Fruit fly (Drosophila melanogaster): ENCODE data around the gene HLH3B.
A peak's percentile ranks its signal among the peaks of the same experiment; 100 is the strongest.

HLH3B gene

DNA sequence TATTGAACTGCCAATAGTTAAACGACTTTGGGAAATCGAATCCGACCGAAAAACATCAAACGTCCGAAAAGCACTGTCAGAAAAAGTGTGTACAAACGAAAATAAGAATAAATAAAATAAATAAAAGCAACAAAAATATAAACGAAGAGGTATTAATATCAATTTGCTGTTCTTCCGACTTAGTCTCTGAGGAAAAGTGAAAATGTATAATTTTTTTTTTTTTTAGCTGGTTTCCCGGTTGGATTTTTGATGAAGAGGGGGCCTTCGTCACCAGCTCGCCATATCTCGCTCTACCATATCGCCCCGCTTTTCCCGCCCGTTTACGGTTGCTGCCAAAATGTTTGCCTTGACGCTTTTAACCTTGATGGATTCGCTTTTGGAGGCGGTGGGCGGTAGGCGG is 42.9 kb downstream of the HLH3B start (continued):
- TF ChIP-seq hth (optimal IDR thresholded peaks at IDR 0.05) (no peak), trem (tag; optimal IDR thresholded peaks at IDR 0.05) (no peak), Gug (GFP tag; IDR thresholded peaks at IDR 0.05) (no peak; the same call in 3 of the 4 replicates), gem (tag; optimal IDR thresholded peaks at IDR 0.05) (peak; percentile 43), lola (GFP tag; optimal IDR thresholded peaks at IDR 0.05) (no peak), grau (tag; optimal IDR thresholded peaks at IDR 0.05) (peak; percentile 1), Jarid2 (GFP tag; optimal IDR thresholded peaks at IDR 0.05) (no peak), CG14014 (GFP tag; IDR thresholded peaks at IDR 0.05) (0 out of 2 replicates have a peak, but pooled peaks have one; percentile 14), slbo (GFP tag; IDR thresholded peaks at IDR 0.05) (peak; percentile 58; the same call in 1 of the 2 replicates), CG32767 (GFP tag; IDR thresholded peaks at IDR 0.05) (no peak), schlank (tag; optimal IDR thresholded peaks at IDR 0.05) (no peak), Elba2 (GFP tag; optimal IDR thresholded peaks at IDR 0.05) (no peak), h (optimal IDR thresholded peaks at IDR 0.05) (no peak), Ets65A (GFP tag) (no peak), Hr78 (GFP tag; optimal IDR thresholded peaks at IDR 0.05) (no peak), NfI (GFP tag; optimal IDR thresholded peaks at IDR 0.05) (no peak), insv (GFP tag; optimal IDR thresholded peaks at IDR 0.05) (no peak), CG15601 (tag; optimal IDR thresholded peaks at IDR 0.05) (no peak), CG14965 (GFP tag; optimal IDR thresholded peaks at IDR 0.05; ENCODE audit: borderline replicate concordance) (no peak), gro (GFP tag; optimal IDR thresholded peaks at IDR 0.05) (no peak), Nf-YC (tag; optimal IDR thresholded peaks at IDR 0.05) (no peak), Nf-YB (GFP tag; optimal IDR thresholded peaks at IDR 0.05) (no peak), CG8281 (tag; optimal IDR thresholded peaks at IDR 0.05) (no peak), CG10959 (GFP tag; IDR thresholded peaks at IDR 0.05) (no peak), CG18619 (GFP tag; optimal IDR thresholded peaks at IDR 0.05) (no peak), HHEX (GFP tag; optimal IDR thresholded peaks at IDR 0.05) (no peak), pan (optimal IDR thresholded peaks at IDR 0.05) (no peak), pan (GFP tag; optimal IDR thresholded peaks at IDR 0.05 in 1 of 2, IDR thresholded peaks at IDR 0.05 in 1 of 2) (peak in 1 of 2 experiments; percentile 28), Meics (GFP tag; optimal IDR thresholded peaks at IDR 0.05) (peak; percentile 91), Blimp-1 (GFP tag; optimal IDR thresholded peaks at IDR 0.05) (no peak), H15 (GFP tag; IDR thresholded peaks at IDR 0.05) (no peak), ranshi (GFP tag; IDR thresholded peaks at IDR 0.05) (no peak), amos (GFP tag; IDR thresholded peaks at IDR 0.05; ENCODE audit: partially characterized antibody) (no peak), CG34422 (GFP tag; IDR thresholded peaks at IDR 0.05) (no peak), CG11093 (GFP tag; IDR thresholded peaks at IDR 0.05) (no peak), eyg (GFP tag; optimal IDR thresholded peaks at IDR 0.05) (no peak), grn (GFP tag; optimal IDR thresholded peaks at IDR 0.05) (no peak), sima (GFP tag; optimal IDR thresholded peaks at IDR 0.05) (no peak), Sry-δ (GFP tag; optimal IDR thresholded peaks at IDR 0.05) (no peak), CG12391 (tag; optimal IDR thresholded peaks at IDR 0.05) (no peak), TFAM (GFP tag; optimal IDR thresholded peaks at IDR 0.05) (no peak), p53 (GFP tag; optimal IDR thresholded peaks at IDR 0.05) (no peak), sens (GFP tag) (peak; percentile 15), CG11695 (GFP tag; IDR thresholded peaks at IDR 0.05) (0 out of 3 replicates have a peak, but pooled peaks have one; percentile 17), CG9797 (GFP tag; optimal IDR thresholded peaks at IDR 0.05) (no peak), zfh1 (GFP tag; IDR thresholded peaks at IDR 0.05) (no peak), wek (GFP tag; optimal IDR thresholded peaks at IDR 0.05) (no peak), dmrt99B (tag; optimal IDR thresholded peaks at IDR 0.05) (peak; percentile 18), CG18262 (tag; optimal IDR thresholded peaks at IDR 0.05) (no peak), Mes4 (GFP tag; optimal IDR thresholded peaks at IDR 0.05) (no peak), CG12236 (GFP tag; optimal IDR thresholded peaks at IDR 0.05) (no peak), klu (GFP tag; IDR thresholded peaks at IDR 0.05) (no peak)
